Fruit fly (Drosophila melanogaster) whole organism, embryonic: Measurements from ENCODE around the gene Top3beta.

Experiments
- Atf6 ChIP-seq: fragments of 200-800 bp; sonication (Bioruptor generic); IDR thresholded peaks from 2 replicates; pipeline ENCODE4 v1.3.6; 2022; ENCODE audit warnings: missing biosample characterization, missing genetic modification characterization
- CG11093 ChIP-seq: fragments of 200-800 bp; sonication (Bioruptor generic); IDR thresholded peaks from 3 replicates; pipeline ENCODE4 v1.3.6; 2022; ENCODE audit warnings: missing biosample characterization, missing genetic modification characterization
- CG13123 ChIP-seq: fragments of 200-800 bp; sonication (Bioruptor generic); optimal IDR thresholded peaks from 2 replicates; lab custom pipeline; 2016; ENCODE audit warnings: missing biosample characterization, missing genetic modification characterization
- CG13775 ChIP-seq: fragments of 200-800 bp; sonication (Bioruptor generic); optimal IDR thresholded peaks from 3 replicates; lab custom pipeline; 2017; ENCODE audit warnings: missing biosample characterization, mild to moderate bottlenecking, missing genetic modification characterization
- CG14965 ChIP-seq: fragments of 200-800 bp; sonication (Bioruptor generic); optimal IDR thresholded peaks from 2 replicates; lab custom pipeline; 2016; ENCODE audit warnings: missing biosample characterization, missing genetic modification characterization, borderline replicate concordance
- CG15073 ChIP-seq: fragments of 200-800 bp; sonication (Bioruptor generic); optimal IDR thresholded peaks from 2 replicates; lab custom pipeline; 2016; ENCODE audit warnings: missing biosample characterization, missing genetic modification characterization
- CG17568 ChIP-seq: fragments of 200-800 bp; sonication (Bioruptor generic); optimal IDR thresholded peaks from 2 replicates; lab custom pipeline; 2018; ENCODE audit warnings: missing biosample characterization, mild to moderate bottlenecking, missing genetic modification characterization, moderate library complexity
- CG2199 ChIP-seq: fragments of 200-800 bp; sonication (Bioruptor generic); IDR thresholded peaks from 3 replicates; pipeline ENCODE4 v1.3.6; 2022; ENCODE audit warnings: missing biosample characterization, missing genetic modification characterization
- CG2202 ChIP-seq: fragments of 200-800 bp; sonication (Bioruptor generic); optimal IDR thresholded peaks from 2 replicates; lab custom pipeline; 2018; ENCODE audit warnings: missing biosample characterization, mild to moderate bottlenecking, missing genetic modification characterization
- CG2889 ChIP-seq: fragments of 200-800 bp; sonication (Bioruptor generic); IDR thresholded peaks from 3 replicates; pipeline ENCODE4 v1.3.6; 2022; ENCODE audit warnings: missing biosample characterization, missing genetic modification characterization
- CG30020 ChIP-seq: fragments of 200-800 bp; optimal IDR thresholded peaks from 2 replicates; lab custom pipeline; 2019; ENCODE audit warnings: missing biosample characterization, mild to moderate bottlenecking, missing genetic modification characterization, moderate library complexity
- CG30431 ChIP-seq: fragments of 200-800 bp; sonication (Bioruptor generic); optimal IDR thresholded peaks from 2 replicates; lab custom pipeline; 2017; ENCODE audit warnings: missing biosample characterization, missing genetic modification characterization
- CG33213 ChIP-seq: fragments of 200-800 bp; sonication (Bioruptor generic); optimal IDR thresholded peaks from 3 replicates; lab custom pipeline; 2016; ENCODE audit warnings: missing biosample characterization, missing genetic modification characterization
- CG4424 ChIP-seq: fragments of 200-800 bp; sonication (Bioruptor generic); optimal IDR thresholded peaks from 3 replicates; lab custom pipeline; 2016; ENCODE audit warnings: missing biosample characterization, missing genetic modification characterization
- CG5245 ChIP-seq: fragments of 200-800 bp; sonication (Bioruptor generic); optimal IDR thresholded peaks from 3 replicates; lab custom pipeline; 2016; ENCODE audit warnings: missing biosample characterization, missing genetic modification characterization
- CG6813 ChIP-seq: fragments of 200-800 bp; sonication (Bioruptor generic); optimal IDR thresholded peaks from 2 replicates; lab custom pipeline; 2017; ENCODE audit warnings: missing biosample characterization, missing genetic modification characterization, mild to moderate bottlenecking, moderate library complexity, missing genetic modification reagents
- CG7357 ChIP-seq: fragments of 200-800 bp; sonication (Bioruptor generic); IDR thresholded peaks from 3 replicates; pipeline ENCODE4 v1.3.6; 2022; ENCODE audit warnings: missing biosample characterization, missing genetic modification characterization
- CG7839 ChIP-seq: fragments of 200-800 bp; sonication (Bioruptor generic); optimal IDR thresholded peaks from 3 replicates; lab custom pipeline; 2018; ENCODE audit warnings: missing biosample characterization, mild to moderate bottlenecking, missing genetic modification characterization, moderate library complexity
- CG8290 ChIP-seq, 3 experiments: fragments of 200-800 bp; sonication (Bioruptor generic); optimal IDR thresholded peaks; 2 replicates each; lab custom pipeline; 2016 to 2019; ENCODE audit warnings: missing biosample characterization in 3 of 3, missing genetic modification characterization in 3 of 3, mild to moderate bottlenecking in 2 of 3, moderate library complexity in 1 of 3
- CG8944 ChIP-seq: fragments of 200-800 bp; sonication (Bioruptor generic); optimal IDR thresholded peaks from 3 replicates; lab custom pipeline; 2016; ENCODE audit warnings: missing biosample characterization, missing genetic modification characterization
- CG9727 ChIP-seq: fragments of 200-800 bp; sonication (Bioruptor generic); optimal IDR thresholded peaks from 3 replicates; lab custom pipeline; 2017; ENCODE audit warnings: missing biosample characterization, mild to moderate bottlenecking, missing genetic modification characterization
- Dbx ChIP-seq: fragments of 200-800 bp; sonication (Bioruptor generic); IDR thresholded peaks from 3 replicates; pipeline ENCODE4 v1.3.6; 2022; ENCODE audit warnings: missing biosample characterization, missing genetic modification characterization
- Mad ChIP-seq: fragments of 200-800 bp; sonication (Bioruptor generic); optimal IDR thresholded peaks from 2 replicates; lab custom pipeline; 2016; ENCODE audit warnings: missing biosample characterization, missing genetic modification characterization
- NC2α ChIP-seq: fragments of 200-800 bp; sonication (Bioruptor generic); optimal IDR thresholded peaks from 2 replicates; lab custom pipeline; 2016; ENCODE audit warnings: missing biosample characterization, missing genetic modification characterization
- Nf-YC ChIP-seq: fragments of 200-800 bp; optimal IDR thresholded peaks from 3 replicates; lab custom pipeline; 2019; ENCODE audit warnings: missing biosample characterization, mild to moderate bottlenecking, missing genetic modification characterization, moderate library complexity
- Ptx1 ChIP-seq: fragments of 200-800 bp; sonication (Bioruptor generic); IDR thresholded peaks from 2 replicates; pipeline ENCODE4 v1.3.6; 2022; ENCODE audit warnings: missing biosample characterization, missing genetic modification characterization
- bsh ChIP-seq, 2 experiments: fragments of 200-800 bp; sonication (Bioruptor generic); optimal IDR thresholded peaks; 2 replicates each; lab custom pipeline; 2017 to 2018; ENCODE audit warnings: mild to moderate bottlenecking in 2 of 2, missing biosample characterization in 2 of 2, missing genetic modification characterization in 2 of 2, moderate library complexity in 1 of 2
- btn ChIP-seq: fragments of 200-800 bp; sonication (Bioruptor generic); optimal IDR thresholded peaks from 2 replicates; lab custom pipeline; 2016; ENCODE audit warnings: missing biosample characterization, missing genetic modification characterization
- crol ChIP-seq: fragments of 200-800 bp; sonication (Bioruptor generic); IDR thresholded peaks from 2 replicates; pipeline ENCODE4 v1.3.6; 2022; ENCODE audit warnings: missing biosample characterization, missing genetic modification characterization
- crp ChIP-seq, 2 experiments: fragments of 200-800 bp; sonication (Bioruptor generic); optimal IDR thresholded peaks; 2 replicates in 1 of 2; 3 replicates in 1 of 2; lab custom pipeline; 2017; ENCODE audit warnings: missing biosample characterization in 2 of 2, missing genetic modification characterization in 2 of 2, mild to moderate bottlenecking in 1 of 2, moderate library complexity in 1 of 2
- fd3F ChIP-seq: fragments of 200-800 bp; sonication (Bioruptor generic); optimal IDR thresholded peaks from 2 replicates; lab custom pipeline; 2018; ENCODE audit warnings: missing biosample characterization, mild to moderate bottlenecking, missing genetic modification characterization, moderate library complexity
- gfzf ChIP-seq: fragments of 200-800 bp; sonication (Bioruptor generic); optimal IDR thresholded peaks from 2 replicates; lab custom pipeline; 2016; ENCODE audit warnings: missing biosample characterization, mild to moderate bottlenecking, missing genetic modification characterization, moderate library complexity
- hkb ChIP-seq, 2 experiments: fragments of 200-800 bp in 1 of 2; fragments of >200 bp in 1 of 2; sonication (Bioruptor generic) in 1 of 2; IDR thresholded peaks in 1 of 2; optimal IDR thresholded peaks in 1 of 2; 2 replicates each; pipeline versions ENCODE4 v1.3.6 to Lab custom; 2017 to 2022; ENCODE audit warnings: missing biosample characterization in 1 of 2, missing genetic modification characterization in 1 of 2
- hth ChIP-seq: fragments of >200 bp; optimal IDR thresholded peaks from 2 replicates; lab custom pipeline; 2017; ENCODE audit warnings: inconsistent platforms
- inv ChIP-seq: fragments of 200-800 bp; sonication (Bioruptor generic); IDR thresholded peaks from 2 replicates; pipeline ENCODE4 v1.3.6; 2022; ENCODE audit warnings: missing biosample characterization, missing genetic modification characterization; ENCODE audit not compliant: partially characterized antibody
- kni ChIP-seq: fragments of 200-800 bp; sonication (Bioruptor generic); optimal IDR thresholded peaks from 3 replicates; lab custom pipeline; 2017; ENCODE audit warnings: mild to moderate bottlenecking, missing biosample characterization, missing genetic modification reagents, missing genetic modification characterization
- lbe ChIP-seq: fragments of 200-800 bp; sonication (Bioruptor generic); optimal IDR thresholded peaks from 2 replicates; lab custom pipeline; 2016; ENCODE audit warnings: missing biosample characterization, mild to moderate bottlenecking, missing genetic modification characterization
- lov ChIP-seq, 2 experiments: fragments of 200-800 bp in 1 of 2; fragments of >200 bp in 1 of 2; sonication (Bioruptor generic) in 1 of 2; IDR thresholded peaks in 1 of 2; optimal IDR thresholded peaks in 1 of 2; 2 replicates in 1 of 2; 3 replicates in 1 of 2; pipeline versions ENCODE4 v1.3.6 to Lab custom; 2017 to 2022; ENCODE audit warnings: missing biosample characterization in 1 of 2, missing genetic modification characterization in 1 of 2
- nerfin-2 ChIP-seq: fragments of 200-800 bp; sonication (Bioruptor generic); IDR thresholded peaks from 2 replicates; pipeline ENCODE4 v1.3.6; 2022; ENCODE audit warnings: missing biosample characterization, missing genetic modification characterization; ENCODE audit not compliant: partially characterized antibody
- onecut ChIP-seq: fragments of 200-800 bp; sonication (Bioruptor generic); IDR thresholded peaks from 2 replicates; pipeline ENCODE4 v1.3.6; 2022; ENCODE audit warnings: missing biosample characterization, missing genetic modification characterization
- sc ChIP-seq, 3 experiments: fragments of >200 bp in 2 of 3; fragments of 200-800 bp in 1 of 3; sonication (Bioruptor generic) in 1 of 3; optimal IDR thresholded peaks; 2 replicates in 2 of 3; 3 replicates in 1 of 3; lab custom pipeline; 2017; ENCODE audit warnings: mild to moderate bottlenecking in 1 of 3, missing biosample characterization in 1 of 3, missing genetic modification characterization in 1 of 3, missing genetic modification reagents in 1 of 3
- sim ChIP-seq: fragments of 200-800 bp; sonication (Bioruptor generic); IDR thresholded peaks from 2 replicates; pipeline ENCODE4 v1.3.6; 2022; ENCODE audit warnings: missing biosample characterization, missing genetic modification characterization
- stwl ChIP-seq: fragments of 200-800 bp; sonication (Bioruptor generic); optimal IDR thresholded peaks from 3 replicates; lab custom pipeline; 2018; ENCODE audit warnings: missing biosample characterization, mild to moderate bottlenecking, missing genetic modification characterization, moderate library complexity
- tx ChIP-seq: fragments of 200-800 bp; sonication (Bioruptor generic); optimal IDR thresholded peaks from 2 replicates; lab custom pipeline; 2016; ENCODE audit warnings: missing biosample characterization, missing genetic modification characterization
- unc-4 ChIP-seq: fragments of 200-800 bp; sonication (Bioruptor generic); IDR thresholded peaks from 2 replicates; pipeline ENCODE4 v1.3.6; 2022; ENCODE audit warnings: missing biosample characterization, missing genetic modification characterization; ENCODE audit not compliant: partially characterized antibody
- vnd ChIP-seq: fragments of 200-800 bp; sonication (Bioruptor generic); IDR thresholded peaks from 3 replicates; pipeline ENCODE4 v1.3.6; 2022; ENCODE audit warnings: missing biosample characterization, missing genetic modification characterization; ENCODE audit not compliant: partially characterized antibody
- zen ChIP-seq: fragments of 200-800 bp; sonication (Bioruptor generic); optimal IDR thresholded peaks from 3 replicates; lab custom pipeline; 2018; ENCODE audit warnings: missing biosample characterization, mild to moderate bottlenecking, missing genetic modification characterization, moderate library complexity

The Top3beta gene

DNA sequence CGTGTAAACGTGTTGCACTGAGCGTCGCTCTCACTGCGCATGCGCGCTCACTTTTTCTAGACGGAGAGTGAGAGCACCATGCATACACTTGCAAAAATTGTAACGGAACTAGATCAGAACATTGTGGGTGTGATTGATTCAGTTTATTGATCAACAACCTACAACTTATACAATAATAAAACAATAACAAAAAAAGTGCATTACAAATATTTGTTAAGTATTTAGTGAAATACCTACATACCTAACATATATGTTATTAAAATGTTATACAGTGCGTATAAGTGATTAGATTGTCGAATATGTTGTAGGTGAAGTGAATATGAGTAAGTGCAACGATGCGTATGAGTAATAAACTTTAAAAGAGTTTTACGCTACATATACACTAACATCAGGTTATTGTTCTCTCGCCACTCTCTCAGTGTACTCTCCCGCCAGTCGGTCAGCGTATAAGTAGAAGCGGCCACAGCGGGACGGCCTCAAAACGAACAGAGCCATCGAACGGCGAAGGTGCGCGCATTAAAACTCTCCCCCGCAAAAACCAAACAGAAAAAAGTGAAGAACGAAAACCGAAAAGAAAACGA lies 42.7 kb upstream of the Top3beta start, which contains the start of gene CG42240 (continued):
- TF ChIP-seq zen (tag; lab: Kevin White, UChicago) = peak; percentile 79
- peak; percentile 88 for TF ChIP-seq CG13775 (GFP tag; lab: Kevin White, UChicago)
- TF ChIP-seq sc (optimal IDR thresholded peaks at IDR 0.05; lab: Kevin White, UChicago) = no peak
- peak; percentile 92 for TF ChIP-seq sc (GFP tag; optimal IDR thresholded peaks at IDR 0.05; lab: Kevin White, UChicago)
- TF ChIP-seq Nf-YC (tag; lab: Kevin White, UChicago) = peak; percentile 87
- peak; percentile 77 for TF ChIP-seq CG5245 (GFP tag; lab: Kevin White, UChicago)
- TF ChIP-seq bsh (GFP tag; optimal IDR thresholded peaks at IDR 0.05; lab: Kevin White, UChicago) = peak; percentile 87 to 91
- TF ChIP-seq hkb (optimal IDR thresholded peaks at IDR 0.05; lab: Kevin White, UChicago) = no peak
- TF ChIP-seq hkb (GFP tag; IDR thresholded peaks at IDR 0.05; lab: Robert Waterston, UW) = peak; percentile 91
- TF ChIP-seq gfzf (GFP tag; lab: Kevin White, UChicago) = no peak
- no peak for TF ChIP-seq CG14965
- TF ChIP-seq crol (GFP tag; lab: Robert Waterston, UW) = no peak
- peak; percentile 61 for TF ChIP-seq Mad (GFP tag; lab: Kevin White, UChicago)
- no peak for TF ChIP-seq hth (lab: Kevin White, UChicago)
- peak; percentile 95 for TF ChIP-seq CG7839 (tag; lab: Kevin White, UChicago)
- TF ChIP-seq CG15073 (GFP tag; lab: Kevin White, UChicago) = peak; percentile 31
- TF ChIP-seq CG4424 (GFP tag; lab: Kevin White, UChicago) = peak; percentile 94
- peak; percentile 42 for TF ChIP-seq NC2α (GFP tag; lab: Kevin White, UChicago)
- TF ChIP-seq CG30431 (GFP tag; lab: Kevin White, UChicago) = peak; percentile 82
- peak; percentile 72 for TF ChIP-seq onecut (GFP tag; lab: Robert Waterston, UW)
- TF ChIP-seq vnd = no peak
- peak; percentile 55 for TF ChIP-seq CG13123 (GFP tag; lab: Kevin White, UChicago)
- no peak for TF ChIP-seq unc-4
- TF ChIP-seq fd3F (GFP tag; lab: Kevin White, UChicago) = peak; percentile 78
- peak; percentile 37 for TF ChIP-seq CG33213 (GFP tag; lab: Kevin White, UChicago)
- peak; percentile 76 for TF ChIP-seq CG7357 (GFP tag; lab: Robert Waterston, UW)
- TF ChIP-seq inv (GFP tag; lab: Robert Waterston, UW) = no peak
- TF ChIP-seq CG6813 (GFP tag; lab: Kevin White, UChicago) = peak; percentile 84
- TF ChIP-seq Ptx1 (GFP tag; lab: Robert Waterston, UW) = peak; percentile 88
- TF ChIP-seq tx (GFP tag; lab: Kevin White, UChicago) = peak; percentile 56
- TF ChIP-seq nerfin-2 (GFP tag; lab: Robert Waterston, UW) = no peak
- TF ChIP-seq CG8944 (GFP tag; lab: Kevin White, UChicago) = peak; percentile 39
- peak; percentile 51 for TF ChIP-seq btn
- no peak for TF ChIP-seq lov (optimal IDR thresholded peaks at IDR 0.05; lab: Kevin White, UChicago)
- no peak for TF ChIP-seq lov (GFP tag; IDR thresholded peaks at IDR 0.05; lab: Robert Waterston, UW)
- TF ChIP-seq Dbx (GFP tag; lab: Robert Waterston, UW) = 0 out of 3 replicates have a peak, but pooled peaks have one; percentile 33
- TF ChIP-seq CG17568 (GFP tag; lab: Kevin White, UChicago) = peak; percentile 76
- peak; percentile 91 for TF ChIP-seq CG9727 (GFP tag; lab: Kevin White, UChicago)

DNA sequence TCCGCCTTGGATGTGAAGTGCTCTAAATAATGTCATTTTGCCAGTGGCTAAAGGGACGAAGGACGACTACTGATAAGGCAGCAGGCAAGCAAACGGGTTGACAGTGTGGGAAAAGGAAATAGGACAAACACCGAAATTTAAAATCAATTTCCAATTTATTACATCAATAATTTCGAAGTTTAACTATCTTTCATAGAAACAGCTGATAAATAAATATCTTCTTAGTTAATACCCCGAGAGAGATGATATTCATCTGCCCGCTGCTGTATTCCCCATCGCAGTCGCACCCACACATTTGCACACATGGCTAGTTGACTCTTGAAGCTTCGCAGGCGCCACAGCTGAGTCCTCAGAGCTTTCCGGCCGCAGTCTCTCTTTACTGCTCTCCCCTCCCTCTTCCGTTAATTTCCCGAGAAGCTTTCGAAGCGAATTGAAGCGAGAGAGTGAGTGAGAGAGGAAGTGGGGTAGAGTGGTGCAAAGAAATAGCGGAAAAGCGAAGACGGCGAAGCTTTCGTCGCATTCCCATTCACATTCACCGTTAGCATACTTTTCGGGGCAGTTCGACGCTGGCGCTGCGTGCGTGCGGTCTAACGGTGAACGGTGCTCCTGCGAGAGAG lies 29.2 kb upstream of the Top3beta start:
- TF ChIP-seq CG11093 (GFP tag; lab: Robert Waterston, UW) (0 out of 3 replicates have a peak, but pooled peaks have one; percentile 31), lbe (GFP tag; lab: Kevin White, UChicago) (no peak), CG8290 (GFP tag; optimal IDR thresholded peaks at IDR 0.05; lab: Kevin White, UChicago) (no peak), CG8290 (tag; optimal IDR thresholded peaks at IDR 0.05; lab: Kevin White, UChicago) (peak in 1 of 2 experiments; percentile 83), crp (GFP tag; optimal IDR thresholded peaks at IDR 0.05; lab: Kevin White, UChicago) (peak in 1 of 2 experiments; percentile 26), kni (GFP tag; lab: Kevin White, UChicago) (no peak), CG30020 (no peak), sim (GFP tag; lab: Robert Waterston, UW) (peak; percentile 28; the same call in 1 of the 2 replicates), CG2889 (peak; percentile 58; the same call in 1 of the 3 replicates), CG2202 (tag; lab: Kevin White, UChicago) (no peak), Atf6 (GFP tag; lab: Robert Waterston, UW) (peak; percentile 83), stwl (tag; lab: Kevin White, UChicago) (no peak), gfzf (GFP tag; lab: Kevin White, UChicago) (no peak), CG2199 (GFP tag; lab: Robert Waterston, UW) (no peak)
